Worm (Caenorhabditis elegans) whole organism, L4 larva: ENCODE data around the gene srt-52.

Experiments used
- D1046.2 ChIP-seq: fragments of 200-800 bp; sonication (Bioruptor generic); IDR thresholded peaks from 2 replicates; pipeline ENCODE4 v1.3.6; 2022; ENCODE audit warnings: missing genetic modification characterization, missing compliant biosample characterization
- F26F4.8 ChIP-seq: fragments of 200-800 bp; sonication (Bioruptor generic); conservative IDR thresholded peaks from 2 replicates; pipeline ENCODE4 v1.3.6; 2022; ENCODE audit warnings: missing genetic modification characterization, missing compliant biosample characterization
- F37D6.2 ChIP-seq: sonication (generic microtip); optimal IDR thresholded peaks from 2 replicates; lab custom pipeline; 2016; ENCODE audit warnings: mild to moderate bottlenecking, missing genetic modification characterization, missing compliant biosample characterization
- F49E8.2 ChIP-seq: sonication (generic microtip); optimal IDR thresholded peaks from 2 replicates; lab custom pipeline; 2016; ENCODE audit warnings: missing compliant biosample characterization, mild to moderate bottlenecking, missing genetic modification characterization, borderline replicate concordance
- Y105C5A.15 ChIP-seq: fragments of 200-800 bp; sonication (Bioruptor generic); IDR thresholded peaks from 2 replicates; pipeline ENCODE4 v1.3.6; 2022; ENCODE audit warnings: missing genetic modification characterization, missing compliant biosample characterization
- Y48G9A.11 ChIP-seq: fragments of 200-800 bp; sonication (Bioruptor generic); IDR thresholded peaks from 2 replicates; pipeline ENCODE4 v1.3.6; 2022; ENCODE audit warnings: missing genetic modification reagents, missing genetic modification characterization, missing compliant biosample characterization
- aha-1 ChIP-seq: fragments of 150-350 bp; peaks from one replicate; lab custom pipeline; 2014; ENCODE audit warnings: missing biosample characterization, missing genetic modification characterization
- aly-2 ChIP-seq: sonication (generic microtip); optimal IDR thresholded peaks from 2 replicates; lab custom pipeline; 2018; ENCODE audit warnings: missing biosample characterization, missing genetic modification characterization
- ama-1 ChIP-seq: fragments of 150-350 bp; optimal IDR thresholded peaks from 2 replicates; lab custom pipeline; 2014; ENCODE audit warnings: inconsistent platforms, mixed read lengths
- arid-1 ChIP-seq: fragments of 200-800 bp; sonication (Bioruptor generic); conservative IDR thresholded peaks from 2 replicates; pipeline ENCODE4 v1.3.6; 2022; ENCODE audit warnings: missing genetic modification reagents, missing genetic modification characterization, missing compliant biosample characterization
- ceh-28 ChIP-seq: fragments of 150-350 bp; optimal IDR thresholded peaks from 2 replicates; lab custom pipeline; 2014; ENCODE audit warnings: missing biosample characterization, missing genetic modification reagents, missing genetic modification characterization
- ceh-62 ChIP-seq: sonication (generic microtip); optimal IDR thresholded peaks from 2 replicates; lab custom pipeline; 2017; ENCODE audit warnings: missing biosample characterization, missing genetic modification characterization
- ceh-82 ChIP-seq: sonication (generic microtip); optimal IDR thresholded peaks from 2 replicates; lab custom pipeline; 2017; ENCODE audit warnings: missing biosample characterization, missing genetic modification characterization
- ces-1 ChIP-seq: fragments of 150-350 bp; sonication (generic microtip); optimal IDR thresholded peaks from 4 replicates; lab custom pipeline; 2014; ENCODE audit warnings: missing biosample characterization, missing genetic modification reagents, missing genetic modification characterization
- daf-16 ChIP-seq, 3 experiments: sonication (generic microtip); optimal IDR thresholded peaks; 2 replicates each; lab custom pipeline; 2016 to 2017; ENCODE audit warnings: missing genetic modification characterization in 3 of 3, missing genetic modification reagents in 3 of 3, mild to moderate bottlenecking in 2 of 3, missing compliant biosample characterization in 2 of 3, missing biosample characterization in 1 of 3, moderate library complexity in 1 of 3
- daf-19 ChIP-seq: fragments of 200-800 bp; sonication (Bioruptor generic); conservative IDR thresholded peaks from 2 replicates; pipeline ENCODE4 v1.3.6; 2022; ENCODE audit warnings: missing genetic modification characterization, missing compliant biosample characterization
- daf-8 ChIP-seq: fragments of 200-800 bp; sonication (Bioruptor generic); IDR thresholded peaks from 2 replicates; pipeline ENCODE4 v1.3.6; 2022; ENCODE audit warnings: missing genetic modification characterization, missing compliant biosample characterization
- dmd-6 ChIP-seq: fragments of 200-800 bp; sonication (Bioruptor generic); IDR thresholded peaks from 2 replicates; pipeline ENCODE4 v1.3.6; 2022; ENCODE audit warnings: missing genetic modification reagents, missing genetic modification characterization, missing compliant biosample characterization
- dmd-8 ChIP-seq: fragments of 200-800 bp; sonication (Bioruptor generic); IDR thresholded peaks from 2 replicates; pipeline ENCODE4 v1.3.6; 2022; ENCODE audit warnings: missing genetic modification characterization, missing compliant biosample characterization
- dpl-1 ChIP-seq: fragments of 150-350 bp; optimal IDR thresholded peaks from 2 replicates; lab custom pipeline; 2014; ENCODE audit warnings: missing biosample characterization, missing genetic modification reagents, missing genetic modification characterization
- duxl-1 ChIP-seq: sonication (generic microtip); optimal IDR thresholded peaks from 2 replicates; lab custom pipeline; 2016; ENCODE audit warnings: mild to moderate bottlenecking, missing genetic modification characterization, moderate library complexity, missing compliant biosample characterization; ENCODE audit not compliant: poor library complexity
- egl-27 ChIP-seq: sonication (generic microtip); optimal IDR thresholded peaks from 3 replicates; lab custom pipeline; 2017; ENCODE audit warnings: missing biosample characterization, missing genetic modification reagents, missing genetic modification characterization
- fkh-10 ChIP-seq: fragments of 150-350 bp; optimal IDR thresholded peaks from 2 replicates; lab custom pipeline; 2014; ENCODE audit warnings: missing biosample characterization, missing genetic modification reagents, missing genetic modification characterization
- fos-1 ChIP-seq: fragments of 150-350 bp; optimal IDR thresholded peaks from 2 replicates; lab custom pipeline; 2014; ENCODE audit warnings: missing biosample characterization, missing genetic modification characterization
- hif-1 ChIP-seq, 2 experiments: sonication (generic microtip); optimal IDR thresholded peaks; 2 replicates each; lab custom pipeline; 2016 to 2017; ENCODE audit warnings: missing compliant biosample characterization in 2 of 2, missing genetic modification characterization in 2 of 2, missing genetic modification reagents in 2 of 2, missing genotype in 2 of 2, mild to moderate bottlenecking in 1 of 2
- lin-1 ChIP-seq: fragments of 200-800 bp; sonication (Bioruptor generic); IDR thresholded peaks from 2 replicates; pipeline ENCODE4 v1.3.6; 2022; ENCODE audit warnings: missing genetic modification reagents, missing genetic modification characterization, missing compliant biosample characterization
- lin-13 ChIP-seq: fragments of 150-350 bp; optimal IDR thresholded peaks from 2 replicates; lab custom pipeline; 2014; ENCODE audit warnings: missing biosample characterization, missing genetic modification reagents, missing genetic modification characterization
- lin-38 ChIP-seq: fragments of 200-800 bp; sonication (Bioruptor generic); IDR thresholded peaks from 2 replicates; pipeline ENCODE4 v1.3.6; 2022; ENCODE audit warnings: missing genetic modification reagents, missing genetic modification characterization, missing compliant biosample characterization
- lin-39 ChIP-seq: fragments of 150-350 bp; optimal IDR thresholded peaks from 2 replicates; lab custom pipeline; 2014; ENCODE audit warnings: missing biosample characterization, missing genetic modification reagents, missing genetic modification characterization
- lsy-2 ChIP-seq, 2 experiments: fragments of 150-350 bp in 1 of 2; sonication (generic microtip) in 1 of 2; optimal IDR thresholded peaks; 2 replicates each; lab custom pipeline; 2014 to 2017; ENCODE audit warnings: missing biosample characterization in 2 of 2, missing genetic modification characterization in 2 of 2
- mdl-1 ChIP-seq, 2 experiments: fragments of 150-350 bp in 1 of 2; sonication (generic microtip) in 1 of 2; optimal IDR thresholded peaks; 2 replicates each; lab custom pipeline; 2014 to 2017; ENCODE audit warnings: missing biosample characterization in 2 of 2, missing genetic modification characterization in 2 of 2
- mep-1 ChIP-seq: fragments of 150-350 bp; sonication (generic microtip); optimal IDR thresholded peaks from 3 replicates; lab custom pipeline; 2014; ENCODE audit warnings: missing biosample characterization, missing genetic modification characterization
- mxl-3 ChIP-seq: fragments of 200-800 bp; sonication (Bioruptor generic); optimal IDR thresholded peaks from 2 replicates; lab custom pipeline; 2018; ENCODE audit warnings: mild to moderate bottlenecking, missing genetic modification characterization, missing compliant biosample characterization
- nhr-10 ChIP-seq: fragments of 150-350 bp; optimal IDR thresholded peaks from 2 replicates; lab custom pipeline; 2014; ENCODE audit warnings: missing biosample characterization, missing genetic modification characterization
- nhr-11 ChIP-seq: fragments of 150-350 bp; optimal IDR thresholded peaks from 2 replicates; lab custom pipeline; 2014; ENCODE audit warnings: missing biosample characterization, missing genetic modification characterization
- nhr-28 ChIP-seq: fragments of 150-350 bp; optimal IDR thresholded peaks from 2 replicates; lab custom pipeline; 2014; ENCODE audit warnings: missing biosample characterization, missing genetic modification characterization
- nhr-6 ChIP-seq: fragments of 150-350 bp; optimal IDR thresholded peaks from 2 replicates; lab custom pipeline; 2014; ENCODE audit warnings: missing biosample characterization, missing genetic modification characterization
- pha-4 ChIP-seq, 2 experiments: fragments of 150-350 bp in 1 of 2; fragments of 200-800 bp in 1 of 2; sonication (Bioruptor generic) in 1 of 2; IDR thresholded peaks in 1 of 2; optimal IDR thresholded peaks in 1 of 2; 2 replicates each; pipeline versions ENCODE4 v1.3.6 to Lab custom; 2014 to 2022; ENCODE audit warnings: missing genetic modification characterization in 2 of 2, missing genetic modification reagents in 2 of 2, missing biosample characterization in 1 of 2, missing compliant biosample characterization in 1 of 2
- rbr-2 ChIP-seq: sonication (generic microtip); optimal IDR thresholded peaks from 2 replicates; lab custom pipeline; 2016; ENCODE audit warnings: missing genotype, missing genetic modification characterization, missing compliant biosample characterization
- sdz-12 ChIP-seq: fragments of 200-800 bp; sonication (Bioruptor generic); optimal IDR thresholded peaks from 2 replicates; lab custom pipeline; 2018; ENCODE audit warnings: mild to moderate bottlenecking, missing genetic modification characterization, missing compliant biosample characterization
- set-16 ChIP-seq: fragments of 200-800 bp; sonication (Bioruptor generic); IDR thresholded peaks from 2 replicates; pipeline ENCODE4 v1.3.6; 2022; ENCODE audit warnings: missing genetic modification reagents, missing genetic modification characterization, missing compliant biosample characterization
- skn-1 ChIP-seq: fragments of 150-350 bp; optimal IDR thresholded peaks from 2 replicates; lab custom pipeline; 2014; ENCODE audit warnings: missing biosample characterization, missing genetic modification characterization
- snpc-1.2 ChIP-seq: fragments of 200-800 bp; sonication (Bioruptor generic); IDR thresholded peaks from 2 replicates; pipeline ENCODE4 v1.3.6; 2022; ENCODE audit warnings: missing genetic modification reagents, missing genetic modification characterization, missing compliant biosample characterization
- snpc-4 ChIP-seq: fragments of 150-350 bp; optimal IDR thresholded peaks from 2 replicates; lab custom pipeline; 2014; ENCODE audit warnings: missing biosample characterization, missing genetic modification characterization
- tag-97 ChIP-seq: fragments of 200-800 bp; sonication (Bioruptor generic); IDR thresholded peaks from 2 replicates; pipeline ENCODE4 v1.3.6; 2022; ENCODE audit warnings: missing genetic modification characterization, missing compliant biosample characterization
- unc-62 ChIP-seq, 3 experiments: fragments of 150-350 bp in 1 of 3; sonication (generic microtip); optimal IDR thresholded peaks in 2 of 3; peaks in 1 of 3; 1 replicate in 1 of 3; 2 replicates in 2 of 3; lab custom pipeline; 2014 to 2017; ENCODE audit warnings: missing biosample characterization in 3 of 3, missing genetic modification characterization in 3 of 3, missing genetic modification reagents in 3 of 3, missing genotype in 1 of 3
- zip-11 ChIP-seq: fragments of 200-800 bp; sonication (Bioruptor generic); IDR thresholded peaks from 2 replicates; pipeline ENCODE4 v1.3.6; 2022; ENCODE audit warnings: missing genetic modification characterization, missing compliant biosample characterization
- ztf-11 ChIP-seq: fragments of 150-350 bp; optimal IDR thresholded peaks from 2 replicates; lab custom pipeline; 2014; ENCODE audit warnings: missing biosample characterization, missing genetic modification characterization

The srt-52 gene

DNA sequence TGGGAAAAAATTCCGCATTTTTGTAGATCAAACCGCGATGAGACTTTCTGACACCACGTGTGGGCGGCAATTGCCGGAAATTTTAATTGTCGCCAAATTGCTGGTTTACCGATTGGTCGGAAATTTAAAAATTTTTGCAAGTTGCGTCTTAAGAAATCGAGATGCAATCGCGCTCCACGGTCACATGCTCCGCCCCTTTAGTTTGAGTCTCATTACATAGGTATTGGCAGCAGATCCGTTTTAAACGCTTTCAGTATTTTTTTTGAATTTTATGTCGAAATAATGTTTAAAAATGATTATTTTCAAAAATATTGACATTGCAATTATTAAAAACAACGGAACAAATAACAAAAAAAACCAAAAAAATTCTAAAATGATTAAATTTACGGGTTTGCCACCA lies 44.1 kb downstream of the srt-52 start:
- TF ChIP-seq aha-1 (tag; lab: Kevin White, UChicago) (no peak), nhr-10 (tag; lab: Kevin White, UChicago) (no peak), mep-1 (tag; lab: Kevin White, UChicago) (no peak), dmd-6 (no peak), dmd-8 (no peak), Y48G9A.11 (no peak), aly-2 (tag; lab: Kevin White, UChicago) (no peak), nhr-28 (no peak), fos-1 (no peak), nhr-11 (tag; lab: Kevin White, UChicago) (no peak), ceh-62 (tag; lab: Kevin White, UChicago) (no peak), dpl-1 (GFP tag; lab: Kevin White, UChicago) (no peak), hif-1 (tag; optimal IDR thresholded peaks at IDR 0.05; lab: Kevin White, UChicago) (no peak), arid-1 (GFP tag; lab: Robert Waterston, UW) (no peak), lin-1 (GFP tag; lab: Robert Waterston, UW) (no peak), mdl-1 (tag; optimal IDR thresholded peaks at IDR 0.05; lab: Kevin White, UChicago) (no peak), skn-1 (tag; lab: Kevin White, UChicago) (no peak), ces-1 (no peak)

DNA sequence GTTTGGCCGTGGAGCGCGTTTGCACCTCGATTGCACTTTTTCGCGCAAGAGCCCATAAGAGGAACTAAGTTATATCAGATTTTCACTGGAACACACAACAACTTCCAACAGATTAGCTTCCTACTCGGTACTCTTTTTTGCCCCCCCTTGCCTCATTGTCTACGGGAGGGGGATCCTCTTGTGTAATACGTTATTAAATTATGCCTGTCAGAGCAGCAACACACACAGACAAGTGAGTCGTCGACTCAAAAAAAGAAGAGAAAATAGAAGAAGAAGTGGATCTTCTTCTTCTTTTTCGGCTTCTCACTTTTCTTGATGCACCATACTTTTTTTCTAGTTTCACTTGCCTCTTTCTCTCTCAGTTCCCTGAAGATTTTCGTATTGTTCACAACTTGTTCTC lies 44.7 kb downstream of the srt-52 start:
- TF ChIP-seq F49E8.2 (no peak), tag-97 (GFP tag; lab: Robert Waterston, UW) (no peak), lsy-2 (tag; optimal IDR thresholded peaks at IDR 0.05; lab: Kevin White, UChicago) (peak in 1 of 2 experiments; percentile 24), fkh-10 (GFP tag; lab: Kevin White, UChicago) (peak; percentile 72), daf-8 (GFP tag; lab: Robert Waterston, UW) (no peak), ces-1 (peak; percentile 55), unc-62 (GFP tag; optimal IDR thresholded peaks at IDR 0.05 in 1 of 2; lab: Kevin White, UChicago) (peak in 1 of 2 experiments; percentile 12), unc-62 (tag; optimal IDR thresholded peaks at IDR 0.05; lab: Kevin White, UChicago) (no peak), lin-38 (peak; percentile 20; the same call in 1 of the 2 replicates), duxl-1 (no peak), set-16 (no peak), pha-4 (GFP tag; IDR thresholded peaks at IDR 0.05; lab: Robert Waterston, UW) (no peak), pha-4 (tag; optimal IDR thresholded peaks at IDR 0.05; lab: Kevin White, UChicago) (no peak), zip-11 (GFP tag; lab: Robert Waterston, UW) (no peak)

DNA sequence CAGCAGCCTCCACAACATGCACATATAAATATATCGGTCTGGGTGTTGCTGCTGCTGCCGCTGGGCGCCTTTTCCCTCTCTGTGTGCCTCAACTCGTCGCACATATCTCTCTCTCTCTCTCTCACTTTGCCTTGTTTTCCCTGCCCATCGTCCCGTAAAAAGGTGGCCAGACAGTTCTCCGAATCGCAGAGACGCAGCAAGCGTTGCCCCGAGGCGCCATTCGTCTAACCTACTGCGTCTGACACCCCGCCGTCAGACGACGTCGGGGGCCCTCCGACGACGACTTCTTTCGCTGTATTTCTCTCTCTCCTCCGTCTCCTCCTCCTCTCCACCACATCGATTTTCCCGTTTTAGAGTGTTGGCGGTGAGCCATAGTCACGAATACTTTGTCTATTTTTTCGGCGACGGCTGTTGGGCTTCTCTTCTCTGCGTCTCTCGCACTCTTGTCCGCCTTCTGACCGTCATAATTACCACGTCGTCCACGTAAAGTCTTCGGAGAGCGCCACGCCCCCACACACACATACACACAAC lies 47.1 kb downstream of the srt-52 start, which contains the start of gene B0348.10:
Gene B0348.10, minus strand, starts transcription at position 24 of the 531 bp plus-strand sequence.
- TF ChIP-seq aha-1 (tag; lab: Kevin White, UChicago) (peak; percentile 99), ceh-82 (tag; lab: Kevin White, UChicago) (no peak), duxl-1 (peak; percentile 7), lin-13 (GFP tag; lab: Kevin White, UChicago) (peak; percentile 50), sdz-12 (GFP tag; lab: Kevin White, UChicago) (no peak), snpc-1.2 (GFP tag; lab: Robert Waterston, UW) (no peak), nhr-6 (peak; percentile 15), set-16 (peak; percentile 97), ztf-11 (no peak), zip-11 (GFP tag; lab: Robert Waterston, UW) (no peak), F26F4.8 (GFP tag; lab: Robert Waterston, UW) (no peak), lin-39 (tag; lab: Kevin White, UChicago) (no peak), ceh-28 (tag; lab: Kevin White, UChicago) (peak; percentile 49), snpc-4 (no peak), dmd-6 (peak; percentile 66), daf-16 (GFP tag; optimal IDR thresholded peaks at IDR 0.05; lab: Kevin White, UChicago) (no peak), daf-16 (tag; optimal IDR thresholded peaks at IDR 0.05; lab: Kevin White, UChicago) (peak; percentile 77), F37D6.2 (tag; lab: Kevin White, UChicago) (peak; percentile 57), ama-1 (lab: Kevin White, UChicago) (peak; percentile 87), rbr-2 (peak; percentile 90), ceh-62 (tag; lab: Kevin White, UChicago) (no peak), Y105C5A.15 (GFP tag; lab: Robert Waterston, UW) (no peak), egl-27 (no peak), pha-4 (GFP tag; IDR thresholded peaks at IDR 0.05; lab: Robert Waterston, UW) (peak; percentile 14; the same call in 1 of the 2 replicates), pha-4 (tag; optimal IDR thresholded peaks at IDR 0.05; lab: Kevin White, UChicago) (no peak), D1046.2 (GFP tag; lab: Robert Waterston, UW) (no peak), daf-19 (GFP tag; lab: Robert Waterston, UW) (no peak), mxl-3 (peak; percentile 82)
